Fruit fly (Drosophila melanogaster): ENCODE results near the gene Imp.

Imp gene

DNA sequence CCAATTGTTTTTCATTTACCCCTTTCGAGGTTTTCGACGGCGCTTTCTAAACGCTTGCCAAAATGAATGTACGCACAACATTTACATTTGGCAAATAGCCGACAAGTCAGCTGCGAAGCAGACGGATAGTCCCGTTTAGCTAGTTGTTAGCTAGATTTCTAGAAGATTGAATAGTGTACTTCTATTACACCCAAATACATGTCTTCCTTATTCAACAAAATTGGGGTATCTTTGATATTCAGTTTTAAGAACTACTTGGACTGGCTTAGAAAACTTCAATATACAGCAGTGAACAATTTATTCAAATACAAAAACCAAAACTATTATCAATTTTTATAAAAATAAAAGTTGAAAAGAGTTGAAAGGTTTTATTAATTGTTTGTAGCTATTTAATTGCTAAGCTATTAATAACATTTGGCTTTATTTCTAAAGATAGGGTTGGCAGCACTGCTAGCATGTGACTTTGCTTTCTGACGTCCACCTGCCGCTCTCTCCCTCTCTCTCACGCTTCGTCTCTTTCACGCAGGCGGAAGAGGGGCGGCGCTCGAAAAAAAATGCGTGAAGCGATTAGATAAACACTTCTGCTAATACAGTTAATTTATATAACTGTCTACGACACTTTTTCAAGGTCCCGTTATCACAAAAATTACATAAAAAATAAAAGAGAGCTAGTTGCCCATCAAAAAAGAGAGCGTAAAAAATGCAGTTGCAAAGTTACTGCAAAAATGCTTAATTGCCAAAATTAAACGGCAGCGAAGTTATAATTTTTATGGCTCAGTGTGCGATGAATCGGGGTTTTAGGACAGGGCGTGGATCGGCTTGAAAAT, 39.1 kb downstream of the Imp start (continued):
- no peak for TF ChIP-seq fu2 (GFP tag; optimal IDR thresholded peaks at IDR 0.05)
- TF ChIP-seq Mes4 (GFP tag; optimal IDR thresholded peaks at IDR 0.05): no peak
- 0 out of 2 replicates have a peak, but pooled peaks have one; percentile 22 for TF ChIP-seq CG32532 (GFP tag; IDR thresholded peaks at IDR 0.05)
- TF ChIP-seq NfI (GFP tag; optimal IDR thresholded peaks at IDR 0.05): no peak
- no peak for TF ChIP-seq Mad (GFP tag; optimal IDR thresholded peaks at IDR 0.05)
- peak; percentile 58 for TF ChIP-seq Med (GFP tag)
- no peak for TF ChIP-seq Spps (tag; optimal IDR thresholded peaks at IDR 0.05)
- no peak for TF ChIP-seq Doc3 (GFP tag; IDR thresholded peaks at IDR 0.05; ENCODE audit: partially characterized antibody)
- TF ChIP-seq CG9609 (GFP tag; optimal IDR thresholded peaks at IDR 0.05): no peak
- no peak for TF ChIP-seq CG15073 (GFP tag; optimal IDR thresholded peaks at IDR 0.05)
- TF ChIP-seq CG2199 (GFP tag; IDR thresholded peaks at IDR 0.05): no peak
- no peak for TF ChIP-seq sim (GFP tag; IDR thresholded peaks at IDR 0.05)
- TF ChIP-seq CG43689 (GFP tag; IDR thresholded peaks at IDR 0.05): no peak
- TF ChIP-seq chinmo (GFP tag; IDR thresholded peaks at IDR 0.05; ENCODE audit: partially characterized antibody): 0 out of 4 replicates have a peak, but pooled peaks have one; percentile 38
- TF ChIP-seq CG16863 (GFP tag; optimal IDR thresholded peaks at IDR 0.05): no peak
- no peak for TF ChIP-seq HmgZ (tag; optimal IDR thresholded peaks at IDR 0.05)
- no peak for TF ChIP-seq gce (GFP tag; IDR thresholded peaks at IDR 0.05)
- TF ChIP-seq CG15269 (tag; optimal IDR thresholded peaks at IDR 0.05): peak; percentile 27
- TF ChIP-seq CG6272 (GFP tag; IDR thresholded peaks at IDR 0.05): no peak
- TF ChIP-seq lab (GFP tag; optimal IDR thresholded peaks at IDR 0.05): peak; percentile 5
- peak; percentile 75 for TF ChIP-seq sqz (GFP tag; optimal IDR thresholded peaks at IDR 0.05)
- 0 out of 2 replicates have a peak, but pooled peaks have one; percentile 14 for TF ChIP-seq al (GFP tag; IDR thresholded peaks at IDR 0.05)
- no peak for TF ChIP-seq CG8765 (GFP tag; IDR thresholded peaks at IDR 0.05)
- peak; percentile 26 for TF ChIP-seq Ssrp (tag; optimal IDR thresholded peaks at IDR 0.05)
- TF ChIP-seq CG10462 (GFP tag; optimal IDR thresholded peaks at IDR 0.05): no peak
- no peak for TF ChIP-seq run (tag; optimal IDR thresholded peaks at IDR 0.05)
- no peak for TF ChIP-seq Max (GFP tag; optimal IDR thresholded peaks at IDR 0.05)
- TF ChIP-seq Xbp1 (GFP tag; optimal IDR thresholded peaks at IDR 0.05): no peak
- TF ChIP-seq Xrp1 (GFP tag; IDR thresholded peaks at IDR 0.05): no peak
- TF ChIP-seq Meics (GFP tag; optimal IDR thresholded peaks at IDR 0.05): peak; percentile 18
- TF ChIP-seq CG13775 (GFP tag; optimal IDR thresholded peaks at IDR 0.05): peak; percentile 11
- TF ChIP-seq Adf1 (GFP tag; IDR thresholded peaks at IDR 0.05): no peak
- TF ChIP-seq nom (GFP tag; optimal IDR thresholded peaks at IDR 0.05): no peak
- TF ChIP-seq br (optimal IDR thresholded peaks at IDR 0.05): no peak
- no peak for TF ChIP-seq CG6854 (GFP tag; optimal IDR thresholded peaks at IDR 0.05)
- no peak for TF ChIP-seq CG7963 (GFP tag; IDR thresholded peaks at IDR 0.05; ENCODE audit: partially characterized antibody)
- peak; percentile 61 for TF ChIP-seq crol (GFP tag; IDR thresholded peaks at IDR 0.05)
- no peak for TF ChIP-seq seq (GFP tag; IDR thresholded peaks at IDR 0.05)
- no peak for TF ChIP-seq vvl (GFP tag; IDR thresholded peaks at IDR 0.05)
- TF ChIP-seq sr (GFP tag; IDR thresholded peaks at IDR 0.05): no peak
- peak; percentile 16 for TF ChIP-seq lilli (GFP tag; optimal IDR thresholded peaks at IDR 0.05)
- TF ChIP-seq kah (GFP tag; optimal IDR thresholded peaks at IDR 0.05): no peak
- no peak for TF ChIP-seq jigr1 (GFP tag; IDR thresholded peaks at IDR 0.05)
- no peak for TF ChIP-seq CG11696 (GFP tag; IDR thresholded peaks at IDR 0.05)
- no peak for TF ChIP-seq ato (GFP tag; IDR thresholded peaks at IDR 0.05; ENCODE audit: partially characterized antibody)
- peak; percentile 40 for TF ChIP-seq CG10147 (GFP tag; optimal IDR thresholded peaks at IDR 0.05)
- TF ChIP-seq schlank (tag; optimal IDR thresholded peaks at IDR 0.05): no peak
- no peak for TF ChIP-seq CG4707 (GFP tag; optimal IDR thresholded peaks at IDR 0.05)
- peak in 1 of 2 experiments; percentile 93 for TF ChIP-seq Pdp1 (GFP tag; optimal IDR thresholded peaks at IDR 0.05)
- no peak for TF ChIP-seq CG3163 (GFP tag; optimal IDR thresholded peaks at IDR 0.05)
